Fruit fly (Drosophila melanogaster) whole organism, embryonic: ENCODE results near the gene Polr2D.

Source experiments
- ATbp ChIP-seq: fragments of 200-800 bp; sonication (Bioruptor generic); optimal IDR thresholded peaks from 2 replicates; lab custom pipeline; 2017; ENCODE audit warnings: missing biosample characterization, mild to moderate bottlenecking, missing genetic modification characterization, missing genetic modification reagents
- Adf1 ChIP-seq: fragments of 200-800 bp; sonication (Bioruptor generic); IDR thresholded peaks from 2 replicates; pipeline ENCODE4 v1.3.6; 2022; ENCODE audit warnings: missing biosample characterization, missing genetic modification characterization
- B-H2 ChIP-seq: fragments of 200-800 bp; sonication (Bioruptor generic); optimal IDR thresholded peaks from 2 replicates; lab custom pipeline; 2018; ENCODE audit warnings: missing biosample characterization, mild to moderate bottlenecking, missing genetic modification characterization
- BEAF-32 ChIP-seq: fragments of 200-800 bp; sonication (Bioruptor generic); optimal IDR thresholded peaks from 3 replicates; lab custom pipeline; 2017; ENCODE audit warnings: missing biosample characterization, missing genetic modification characterization, mild to moderate bottlenecking, moderate library complexity, missing genetic modification reagents
- Bteb2 ChIP-seq: fragments of 200-800 bp; sonication (Bioruptor generic); optimal IDR thresholded peaks from 2 replicates; lab custom pipeline; 2016; ENCODE audit warnings: missing biosample characterization, missing genetic modification characterization
- CG10274 ChIP-seq: fragments of 200-800 bp; sonication (Bioruptor generic); optimal IDR thresholded peaks from 3 replicates; lab custom pipeline; 2017; ENCODE audit warnings: missing biosample characterization, mild to moderate bottlenecking, missing genetic modification characterization
- CG10565 ChIP-seq: fragments of 200-800 bp; sonication (Bioruptor generic); optimal IDR thresholded peaks from 3 replicates; lab custom pipeline; 2016; ENCODE audit warnings: missing biosample characterization, mild to moderate bottlenecking, missing genetic modification characterization
- CG11696 ChIP-seq: fragments of 200-800 bp; sonication (Bioruptor generic); IDR thresholded peaks from 2 replicates; pipeline ENCODE4 v1.3.6; 2022; ENCODE audit warnings: missing biosample characterization, missing genetic modification characterization
- CG12155 ChIP-seq: fragments of 200-800 bp; sonication (Bioruptor generic); optimal IDR thresholded peaks from 3 replicates; lab custom pipeline; 2016; ENCODE audit warnings: missing biosample characterization, missing genetic modification characterization
- CG12219 ChIP-seq: fragments of 200-800 bp; sonication (Bioruptor generic); optimal IDR thresholded peaks from 3 replicates; lab custom pipeline; 2018; ENCODE audit warnings: missing biosample characterization, mild to moderate bottlenecking, missing genetic modification characterization
- CG1233 ChIP-seq: fragments of 200-800 bp; sonication (Bioruptor generic); optimal IDR thresholded peaks from 4 replicates; lab custom pipeline; 2018; ENCODE audit warnings: missing biosample characterization, mild to moderate bottlenecking, missing genetic modification characterization
- CG12659 ChIP-seq: fragments of 200-800 bp; sonication (Bioruptor generic); optimal IDR thresholded peaks from 3 replicates; lab custom pipeline; 2017; ENCODE audit warnings: mild to moderate bottlenecking, missing biosample characterization, missing genetic modification reagents, missing genetic modification characterization
- CG12769 ChIP-seq: fragments of 200-800 bp; sonication (Bioruptor generic); optimal IDR thresholded peaks from 2 replicates; lab custom pipeline; 2019; ENCODE audit warnings: missing biosample characterization, mild to moderate bottlenecking, missing genetic modification characterization, moderate library complexity
- CG13296 ChIP-seq: fragments of 200-800 bp; sonication (Bioruptor generic); optimal IDR thresholded peaks from 3 replicates; lab custom pipeline; 2018; ENCODE audit warnings: missing biosample characterization, mild to moderate bottlenecking, missing genetic modification characterization
- CG13424 ChIP-seq: fragments of 200-800 bp; sonication (Bioruptor generic); optimal IDR thresholded peaks from 2 replicates; lab custom pipeline; 2019; ENCODE audit warnings: missing biosample characterization, mild to moderate bottlenecking, missing genetic modification characterization, moderate library complexity
- CG13775 ChIP-seq: fragments of 200-800 bp; sonication (Bioruptor generic); optimal IDR thresholded peaks from 3 replicates; lab custom pipeline; 2017; ENCODE audit warnings: missing biosample characterization, mild to moderate bottlenecking, missing genetic modification characterization
- CG15696 ChIP-seq: fragments of 200-800 bp; sonication (Bioruptor generic); optimal IDR thresholded peaks from 2 replicates; lab custom pipeline; 2019; ENCODE audit warnings: missing biosample characterization, mild to moderate bottlenecking, missing genetic modification characterization, moderate library complexity
- CG2129 ChIP-seq: fragments of 200-800 bp; sonication (Bioruptor generic); IDR thresholded peaks from 2 replicates; pipeline ENCODE4 v1.3.6; 2022; ENCODE audit warnings: missing biosample characterization, missing genetic modification characterization; ENCODE audit not compliant: partially characterized antibody
- CG32532 ChIP-seq: fragments of 200-800 bp; sonication (Bioruptor generic); IDR thresholded peaks from 2 replicates; pipeline ENCODE4 v1.3.6; 2022; ENCODE audit warnings: missing biosample characterization, missing genetic modification characterization
- CG3281 ChIP-seq: fragments of 200-800 bp; sonication (Bioruptor generic); optimal IDR thresholded peaks from 3 replicates; lab custom pipeline; 2017; ENCODE audit warnings: missing biosample characterization, mild to moderate bottlenecking, missing genetic modification characterization
- CG6689 ChIP-seq: fragments of 200-800 bp; sonication (Bioruptor generic); IDR thresholded peaks from 2 replicates; pipeline ENCODE4 v1.3.6; 2022; ENCODE audit warnings: missing biosample characterization, missing genetic modification characterization
- CG7963 ChIP-seq: fragments of 200-800 bp; sonication (Bioruptor generic); IDR thresholded peaks from 3 replicates; pipeline ENCODE4 v1.3.6; 2022; ENCODE audit warnings: missing biosample characterization, missing genetic modification characterization; ENCODE audit not compliant: partially characterized antibody
- CG8388 ChIP-seq: fragments of 200-800 bp; sonication (Bioruptor generic); optimal IDR thresholded peaks from 2 replicates; lab custom pipeline; 2019; ENCODE audit warnings: missing biosample characterization, mild to moderate bottlenecking, missing genetic modification characterization, moderate library complexity
- CG9437 ChIP-seq: fragments of 200-800 bp; sonication (Bioruptor generic); optimal IDR thresholded peaks from 2 replicates; lab custom pipeline; 2018; ENCODE audit warnings: missing biosample characterization, mild to moderate bottlenecking, missing genetic modification characterization
- Doc3 ChIP-seq: fragments of 200-800 bp; sonication (Bioruptor generic); IDR thresholded peaks from 3 replicates; pipeline ENCODE4 v1.3.6; 2022; ENCODE audit warnings: missing biosample characterization, missing genetic modification characterization; ENCODE audit not compliant: partially characterized antibody
- Hmr ChIP-seq: fragments of 200-800 bp; sonication (Bioruptor generic); optimal IDR thresholded peaks from 3 replicates; lab custom pipeline; 2017; ENCODE audit warnings: mild to moderate bottlenecking, missing biosample characterization, missing genetic modification reagents, missing genetic modification characterization
- Lpt ChIP-seq: fragments of >200 bp; optimal IDR thresholded peaks from 2 replicates; lab custom pipeline; 2018; ENCODE audit warnings: missing biosample characterization, missing genetic modification characterization
- MBD-R2 ChIP-seq: fragments of 200-800 bp; sonication (Bioruptor generic); IDR thresholded peaks from 2 replicates; pipeline ENCODE4 v1.3.6; 2022; ENCODE audit warnings: missing biosample characterization, missing genetic modification characterization
- Myb ChIP-seq: fragments of 200-800 bp; sonication (Bioruptor generic); optimal IDR thresholded peaks from 2 replicates; lab custom pipeline; 2016; ENCODE audit warnings: missing biosample characterization, missing genetic modification characterization
- Neu2 ChIP-seq: fragments of 200-800 bp; sonication (Bioruptor generic); optimal IDR thresholded peaks from 3 replicates; lab custom pipeline; 2016; ENCODE audit warnings: missing biosample characterization, missing genetic modification characterization, borderline replicate concordance
- Poxn ChIP-seq: fragments of 200-800 bp; sonication (Bioruptor generic); IDR thresholded peaks from 2 replicates; pipeline ENCODE4 v1.3.6; 2022; ENCODE audit warnings: missing biosample characterization, missing genetic modification characterization
- ab ChIP-seq: fragments of 200-800 bp; sonication (Bioruptor generic); optimal IDR thresholded peaks from 2 replicates; lab custom pipeline; 2016; ENCODE audit warnings: missing biosample characterization, missing genetic modification characterization
- amos ChIP-seq: fragments of 200-800 bp; sonication (Bioruptor generic); IDR thresholded peaks from 2 replicates; pipeline ENCODE4 v1.3.6; 2022; ENCODE audit warnings: missing biosample characterization, missing genetic modification characterization; ENCODE audit not compliant: partially characterized antibody
- ash1 ChIP-seq: fragments of 200-800 bp; sonication (Bioruptor generic); optimal IDR thresholded peaks from 2 replicates; lab custom pipeline; 2018; ENCODE audit warnings: missing biosample characterization, mild to moderate bottlenecking, missing genetic modification characterization
- az2 ChIP-seq: fragments of 200-800 bp; sonication (Bioruptor generic); optimal IDR thresholded peaks from 3 replicates; lab custom pipeline; 2016; ENCODE audit warnings: missing biosample characterization, missing genetic modification characterization
- bab2 ChIP-seq: fragments of 200-800 bp; sonication (Bioruptor generic); optimal IDR thresholded peaks from 2 replicates; lab custom pipeline; 2016; ENCODE audit warnings: missing biosample characterization, missing genetic modification characterization
- br ChIP-seq: fragments of >200 bp; optimal IDR thresholded peaks from 2 replicates; lab custom pipeline; 2017
- fd64A ChIP-seq: fragments of 200-800 bp; sonication (Bioruptor generic); optimal IDR thresholded peaks from 3 replicates; lab custom pipeline; 2018; ENCODE audit warnings: missing biosample characterization, mild to moderate bottlenecking, missing genetic modification characterization
- kay ChIP-seq: fragments of 200-800 bp; sonication (Bioruptor generic); optimal IDR thresholded peaks from 2 replicates; lab custom pipeline; 2016; ENCODE audit warnings: missing biosample characterization, missing genetic modification characterization
- ken ChIP-seq: fragments of 200-800 bp; sonication (Bioruptor generic); IDR thresholded peaks from 3 replicates; pipeline ENCODE4 v1.3.6; 2022; ENCODE audit warnings: missing biosample characterization, missing genetic modification characterization
- nerfin-2 ChIP-seq: fragments of 200-800 bp; sonication (Bioruptor generic); IDR thresholded peaks from 2 replicates; pipeline ENCODE4 v1.3.6; 2022; ENCODE audit warnings: missing biosample characterization, missing genetic modification characterization; ENCODE audit not compliant: partially characterized antibody
- odd ChIP-seq: fragments of 200-800 bp; sonication (Bioruptor generic); optimal IDR thresholded peaks from 2 replicates; lab custom pipeline; 2017; ENCODE audit warnings: missing biosample characterization, mild to moderate bottlenecking, missing genetic modification characterization
- onecut ChIP-seq: fragments of 200-800 bp; sonication (Bioruptor generic); IDR thresholded peaks from 2 replicates; pipeline ENCODE4 v1.3.6; 2022; ENCODE audit warnings: missing biosample characterization, missing genetic modification characterization
- pum ChIP-seq: fragments of 200-800 bp; sonication (Bioruptor generic); optimal IDR thresholded peaks from 2 replicates; lab custom pipeline; 2016; ENCODE audit warnings: missing biosample characterization, missing genetic modification characterization
- slou ChIP-seq: fragments of 200-800 bp; sonication (Bioruptor generic); optimal IDR thresholded peaks from 3 replicates; lab custom pipeline; 2016; ENCODE audit warnings: missing biosample characterization, missing genetic modification characterization
- tna ChIP-seq: fragments of 200-800 bp; sonication (Bioruptor generic); IDR thresholded peaks from 2 replicates; pipeline ENCODE4 v1.3.6; 2022; ENCODE audit warnings: missing biosample characterization, missing genetic modification characterization; ENCODE audit not compliant: partially characterized antibody
- unc-4 ChIP-seq: fragments of 200-800 bp; sonication (Bioruptor generic); IDR thresholded peaks from 2 replicates; pipeline ENCODE4 v1.3.6; 2022; ENCODE audit warnings: missing biosample characterization, missing genetic modification characterization; ENCODE audit not compliant: partially characterized antibody
- unpg ChIP-seq: fragments of 200-800 bp; sonication (Bioruptor generic); optimal IDR thresholded peaks from 3 replicates; lab custom pipeline; 2018; ENCODE audit warnings: missing biosample characterization, mild to moderate bottlenecking, missing genetic modification characterization, moderate library complexity
- vnd ChIP-seq: fragments of 200-800 bp; sonication (Bioruptor generic); IDR thresholded peaks from 3 replicates; pipeline ENCODE4 v1.3.6; 2022; ENCODE audit warnings: missing biosample characterization, missing genetic modification characterization; ENCODE audit not compliant: partially characterized antibody

The Polr2D gene

DNA sequence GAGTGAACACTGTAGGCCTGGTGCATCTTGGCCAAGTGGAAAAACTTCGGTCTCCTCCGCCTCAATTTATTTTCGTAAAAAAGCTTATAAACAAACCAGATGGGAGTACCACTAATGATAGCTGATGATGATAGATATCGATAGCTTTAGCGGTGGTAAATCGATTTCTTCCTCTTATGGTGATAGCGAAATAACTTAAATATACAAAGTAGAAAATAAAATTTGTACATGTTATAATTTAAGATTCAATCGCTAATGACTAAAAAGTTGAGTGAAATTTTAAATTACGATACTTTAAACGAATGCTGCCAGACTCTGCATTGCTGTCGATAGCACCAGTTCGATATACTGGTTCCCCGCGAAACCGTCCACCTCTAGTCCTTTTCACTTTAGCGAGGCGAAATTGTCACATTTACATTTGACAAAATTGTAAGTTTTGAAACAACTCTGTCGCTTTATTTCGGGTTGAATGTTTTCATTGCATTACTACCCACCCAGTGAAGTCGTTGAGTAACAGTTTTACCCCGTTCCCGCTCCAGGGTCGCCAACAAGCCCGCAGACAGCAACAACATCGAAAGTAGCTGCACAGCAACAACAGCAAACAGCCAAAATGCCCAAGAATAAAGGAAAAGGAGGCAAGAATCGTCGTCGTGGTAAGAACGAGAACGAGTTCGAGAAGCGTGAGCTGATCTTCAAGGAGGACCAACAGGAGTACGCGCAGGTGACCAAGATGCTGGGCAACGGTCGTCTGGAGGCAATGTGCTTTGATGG lies 19.2 kb upstream of the Polr2D start, which contains the start of the genes Vps39 and eIF1A (continued):
- no peak for TF ChIP-seq Bteb2 (GFP tag; lab: Kevin White, UChicago)
- TF ChIP-seq vnd (GFP tag; lab: Robert Waterston, UW): peak; percentile 89
- peak; percentile 86 for TF ChIP-seq CG2129 (GFP tag; lab: Robert Waterston, UW)
- TF ChIP-seq CG10274 (GFP tag; lab: Kevin White, UChicago): no peak
- TF ChIP-seq Adf1: no peak
- peak; percentile 69 for TF ChIP-seq MBD-R2 (GFP tag; lab: Robert Waterston, UW)
- TF ChIP-seq CG15696 (tag; lab: Kevin White, UChicago): peak; percentile 41
- peak; percentile 1 for TF ChIP-seq kay
- TF ChIP-seq az2 (GFP tag; lab: Kevin White, UChicago): peak; percentile 10
- peak; percentile 73 for TF ChIP-seq CG12659
- no peak for TF ChIP-seq CG3281 (GFP tag; lab: Kevin White, UChicago)
- no peak for TF ChIP-seq fd64A (GFP tag; lab: Kevin White, UChicago)
- TF ChIP-seq CG10565 (GFP tag; lab: Kevin White, UChicago): no peak
- peak; percentile 17 for TF ChIP-seq CG13775 (GFP tag; lab: Kevin White, UChicago)
- no peak for TF ChIP-seq CG11696 (GFP tag; lab: Robert Waterston, UW)
- no peak for TF ChIP-seq CG1233 (GFP tag; lab: Kevin White, UChicago)
- no peak for TF ChIP-seq Lpt
- TF ChIP-seq onecut (GFP tag; lab: Robert Waterston, UW): no peak
- TF ChIP-seq BEAF-32 (GFP tag; lab: Kevin White, UChicago): peak; percentile 92
- peak; percentile 25 for TF ChIP-seq slou (GFP tag; lab: Kevin White, UChicago)
- peak; percentile 36 for TF ChIP-seq CG13424 (tag; lab: Kevin White, UChicago)
- TF ChIP-seq Poxn (GFP tag; lab: Robert Waterston, UW): no peak
- 0 out of 2 replicates have a peak, but pooled peaks have one; percentile 35 for TF ChIP-seq CG32532 (GFP tag; lab: Robert Waterston, UW)
- TF ChIP-seq unc-4 (GFP tag; lab: Robert Waterston, UW): peak; percentile 91
- TF ChIP-seq nerfin-2 (GFP tag; lab: Robert Waterston, UW): no peak; the same call in none of the 2 replicates
- peak; percentile 83 for TF ChIP-seq tna (GFP tag; lab: Robert Waterston, UW)
- no peak for TF ChIP-seq ash1 (GFP tag; lab: Kevin White, UChicago)
- no peak for TF ChIP-seq CG13296
- TF ChIP-seq ken: no peak
- no peak for TF ChIP-seq odd (GFP tag; lab: Kevin White, UChicago)
- peak; percentile 7 for TF ChIP-seq bab2 (GFP tag; lab: Kevin White, UChicago)
- TF ChIP-seq CG12769 (tag; lab: Kevin White, UChicago): no peak
- no peak for TF ChIP-seq br (lab: Kevin White, UChicago)
- TF ChIP-seq CG12219 (GFP tag; lab: Kevin White, UChicago): no peak
- peak; percentile 37; the same call in 1 of the 2 replicates for TF ChIP-seq CG6689 (GFP tag; lab: Robert Waterston, UW)
- TF ChIP-seq CG12155 (GFP tag; lab: Kevin White, UChicago): peak; percentile 1
- no peak for TF ChIP-seq CG9437 (GFP tag; lab: Kevin White, UChicago)
- peak; percentile 32 for TF ChIP-seq pum (GFP tag; lab: Kevin White, UChicago)
- TF ChIP-seq Hmr (GFP tag; lab: Kevin White, UChicago): no peak
- TF ChIP-seq Doc3 (GFP tag; lab: Robert Waterston, UW): peak; percentile 84
- peak; percentile 12 for TF ChIP-seq unpg
- TF ChIP-seq CG8388 (GFP tag; lab: Kevin White, UChicago): peak; percentile 24
- peak; percentile 52 for TF ChIP-seq Myb (GFP tag; lab: Kevin White, UChicago)
- peak; percentile 82 for TF ChIP-seq amos (GFP tag; lab: Robert Waterston, UW)
- TF ChIP-seq Neu2 (GFP tag; lab: Kevin White, UChicago): no peak
- no peak for TF ChIP-seq ab (GFP tag; lab: Kevin White, UChicago)
- no peak for TF ChIP-seq ATbp (GFP tag; lab: Kevin White, UChicago)
- peak; percentile 66 for TF ChIP-seq CG7963 (GFP tag; lab: Robert Waterston, UW)
- peak; percentile 10 for TF ChIP-seq B-H2
